Fruit fly (Drosophila melanogaster): ENCODE data around the gene mre11.

- TF ChIP-seq D1 (tag; optimal IDR thresholded peaks at IDR 0.05): no peak
- TF ChIP-seq rn (GFP tag; IDR thresholded peaks at IDR 0.05): no peak
- no peak for TF ChIP-seq CG34367 (tag; optimal IDR thresholded peaks at IDR 0.05)
- no peak for TF ChIP-seq CG4496 (GFP tag; IDR thresholded peaks at IDR 0.05)
- no peak for TF ChIP-seq CG13204 (GFP tag; optimal IDR thresholded peaks at IDR 0.05)
- TF ChIP-seq fd96Ca (GFP tag; IDR thresholded peaks at IDR 0.05): no peak
- TF ChIP-seq CG17806 (tag; optimal IDR thresholded peaks at IDR 0.05): no peak
- no peak for TF ChIP-seq CG15710 (tag; optimal IDR thresholded peaks at IDR 0.05)
- TF ChIP-seq CG32121 (GFP tag; IDR thresholded peaks at IDR 0.05): no peak
These were observed 13.9 kb downstream of the mre11 start for dm6 chr2L:11295762-11296161.
